Worm (Caenorhabditis elegans): ENCODE data around the gene C50F4.4.

ce11 chrV:9500826-9501451, 35.6 kb upstream of the C50F4.4 start, which contains the start of gene swt-5:
- TF ChIP-seq elt-3 (tag; optimal IDR thresholded peaks at IDR 0.05) (no peak), nfya-1 (tag; optimal IDR thresholded peaks at IDR 0.05; ENCODE audit: insufficient read depth) (no peak), sea-2 (GFP tag; optimal IDR thresholded peaks at IDR 0.05) (no peak), snpc-4 (tag; optimal IDR thresholded peaks at IDR 0.05) (no peak), ceh-82 (tag; optimal IDR thresholded peaks at IDR 0.05) (no peak), ZK546.5 (tag; optimal IDR thresholded peaks at IDR 0.05) (no peak), fos-1 (tag; optimal IDR thresholded peaks at IDR 0.05) (no peak), unc-62 (GFP tag; optimal IDR thresholded peaks at IDR 0.05) (no peak), pqm-1 (tag; optimal IDR thresholded peaks at IDR 0.05) (no peak), pha-4 (tag; optimal IDR thresholded peaks at IDR 0.05) (no peak), mdl-1 (tag; optimal IDR thresholded peaks at IDR 0.05) (no peak), zag-1 (tag; optimal IDR thresholded peaks at IDR 0.05) (no peak)
